Worm (Caenorhabditis elegans) whole organism, L4 larva: ENCODE results near the gene K08H2.7.

Source experiments
- D1046.2 ChIP-seq: fragments of 200-800 bp; sonication (Bioruptor generic); IDR thresholded peaks from 2 replicates; pipeline ENCODE4 v1.3.6; 2022; ENCODE audit warnings: missing genetic modification characterization, missing compliant biosample characterization
- F10B5.3 ChIP-seq: sonication (generic microtip); optimal IDR thresholded peaks from 2 replicates; lab custom pipeline; 2016; ENCODE audit warnings: mild to moderate bottlenecking, missing genetic modification characterization, missing compliant biosample characterization
- F37D6.2 ChIP-seq: sonication (generic microtip); optimal IDR thresholded peaks from 2 replicates; lab custom pipeline; 2016; ENCODE audit warnings: mild to moderate bottlenecking, missing genetic modification characterization, missing compliant biosample characterization
- F44E2.7 ChIP-seq: fragments of 200-800 bp; sonication (Bioruptor generic); IDR thresholded peaks from 2 replicates; pipeline ENCODE4 v2.1.2; 2022; ENCODE audit warnings: missing genetic modification characterization, missing compliant biosample characterization
- Y105C5A.15 ChIP-seq: fragments of 200-800 bp; sonication (Bioruptor generic); IDR thresholded peaks from 2 replicates; pipeline ENCODE4 v1.3.6; 2022; ENCODE audit warnings: missing genetic modification characterization, missing compliant biosample characterization
- ZK546.5 ChIP-seq, 2 experiments: sonication (generic microtip); optimal IDR thresholded peaks; 2 replicates each; lab custom pipeline; 2017; ENCODE audit warnings: missing biosample characterization in 2 of 2, missing genetic modification characterization in 2 of 2
- aha-1 ChIP-seq: fragments of 150-350 bp; peaks from one replicate; lab custom pipeline; 2014; ENCODE audit warnings: missing biosample characterization, missing genetic modification characterization
- attf-4 ChIP-seq: sonication (generic microtip); optimal IDR thresholded peaks from 3 replicates; lab custom pipeline; 2017; ENCODE audit warnings: missing biosample characterization, missing genetic modification characterization
- ceh-44 ChIP-seq: fragments of 200-800 bp; sonication (Bioruptor generic); IDR thresholded peaks from 2 replicates; pipeline ENCODE4 v1.3.6; 2022; ENCODE audit warnings: missing genetic modification reagents, missing genetic modification characterization, missing compliant biosample characterization
- ceh-82 ChIP-seq: sonication (generic microtip); optimal IDR thresholded peaks from 2 replicates; lab custom pipeline; 2017; ENCODE audit warnings: missing biosample characterization, missing genetic modification characterization
- ces-1 ChIP-seq: fragments of 150-350 bp; sonication (generic microtip); optimal IDR thresholded peaks from 4 replicates; lab custom pipeline; 2014; ENCODE audit warnings: missing biosample characterization, missing genetic modification reagents, missing genetic modification characterization
- ctbp-1 ChIP-seq: fragments of 200-800 bp; sonication (Bioruptor generic); IDR thresholded peaks from 2 replicates; pipeline ENCODE4 v1.3.6; 2022; ENCODE audit warnings: missing genetic modification reagents, missing genetic modification characterization, missing compliant biosample characterization
- daf-12 ChIP-seq: fragments of 150-350 bp; optimal IDR thresholded peaks from 2 replicates; lab custom pipeline; 2014; ENCODE audit warnings: missing biosample characterization, missing genetic modification reagents, missing genetic modification characterization
- daf-16 ChIP-seq, 3 experiments: sonication (generic microtip); optimal IDR thresholded peaks; 2 replicates each; lab custom pipeline; 2016 to 2017; ENCODE audit warnings: missing genetic modification characterization in 3 of 3, missing genetic modification reagents in 3 of 3, mild to moderate bottlenecking in 2 of 3, missing compliant biosample characterization in 2 of 3, missing biosample characterization in 1 of 3, moderate library complexity in 1 of 3
- daf-19 ChIP-seq: fragments of 200-800 bp; sonication (Bioruptor generic); conservative IDR thresholded peaks from 2 replicates; pipeline ENCODE4 v1.3.6; 2022; ENCODE audit warnings: missing genetic modification characterization, missing compliant biosample characterization
- daf-8 ChIP-seq: fragments of 200-800 bp; sonication (Bioruptor generic); IDR thresholded peaks from 2 replicates; pipeline ENCODE4 v1.3.6; 2022; ENCODE audit warnings: missing genetic modification characterization, missing compliant biosample characterization
- dpl-1 ChIP-seq: fragments of 150-350 bp; optimal IDR thresholded peaks from 2 replicates; lab custom pipeline; 2014; ENCODE audit warnings: missing biosample characterization, missing genetic modification reagents, missing genetic modification characterization
- dve-1 ChIP-seq: sonication (generic microtip); optimal IDR thresholded peaks from 2 replicates; lab custom pipeline; 2017; ENCODE audit warnings: antibody characterized with exemption, mild to moderate bottlenecking, missing genetic modification characterization, missing compliant biosample characterization; ENCODE audit not compliant: insufficient read depth
- egl-27 ChIP-seq: sonication (generic microtip); optimal IDR thresholded peaks from 3 replicates; lab custom pipeline; 2017; ENCODE audit warnings: missing biosample characterization, missing genetic modification reagents, missing genetic modification characterization
- egl-43 ChIP-seq: fragments of 200-800 bp; sonication (Bioruptor generic); IDR thresholded peaks from 2 replicates; pipeline ENCODE4 v1.3.6; 2022; ENCODE audit warnings: missing genetic modification reagents, missing genetic modification characterization, missing compliant biosample characterization
- fkh-10 ChIP-seq: fragments of 150-350 bp; optimal IDR thresholded peaks from 2 replicates; lab custom pipeline; 2014; ENCODE audit warnings: missing biosample characterization, missing genetic modification reagents, missing genetic modification characterization
- fos-1 ChIP-seq: fragments of 150-350 bp; optimal IDR thresholded peaks from 2 replicates; lab custom pipeline; 2014; ENCODE audit warnings: missing biosample characterization, missing genetic modification characterization
- gei-8 ChIP-seq: fragments of 200-800 bp; sonication (Bioruptor generic); optimal IDR thresholded peaks from 2 replicates; lab custom pipeline; 2018; ENCODE audit warnings: mild to moderate bottlenecking, missing genetic modification characterization, missing compliant biosample characterization
- jun-1 ChIP-seq: fragments of 150-350 bp; optimal IDR thresholded peaks from 2 replicates; lab custom pipeline; 2014; ENCODE audit warnings: missing biosample characterization, missing genetic modification reagents, missing genetic modification characterization
- lim-7 ChIP-seq: fragments of 200-800 bp; sonication (Bioruptor generic); IDR thresholded peaks from 2 replicates; pipeline ENCODE4 v1.3.6; 2022; ENCODE audit warnings: missing genetic modification characterization, missing compliant biosample characterization
- lin-13 ChIP-seq: fragments of 150-350 bp; optimal IDR thresholded peaks from 2 replicates; lab custom pipeline; 2014; ENCODE audit warnings: missing biosample characterization, missing genetic modification reagents, missing genetic modification characterization
- lin-15B ChIP-seq: fragments of 150-350 bp; sonication (generic microtip); optimal IDR thresholded peaks from 3 replicates; lab custom pipeline; 2014; ENCODE audit warnings: missing biosample characterization, missing genetic modification characterization
- lin-38 ChIP-seq: fragments of 200-800 bp; sonication (Bioruptor generic); IDR thresholded peaks from 2 replicates; pipeline ENCODE4 v1.3.6; 2022; ENCODE audit warnings: missing genetic modification reagents, missing genetic modification characterization, missing compliant biosample characterization
- mdt-29 ChIP-seq: fragments of 200-800 bp; sonication (Bioruptor generic); IDR thresholded peaks from 2 replicates; pipeline ENCODE4 v1.3.6; 2022; ENCODE audit warnings: missing genetic modification reagents, missing genetic modification characterization, missing compliant biosample characterization
- mxl-2 ChIP-seq: fragments of 200-800 bp; sonication (Bioruptor generic); conservative IDR thresholded peaks from 2 replicates; pipeline ENCODE4 v1.3.6; 2022; ENCODE audit warnings: missing genetic modification reagents, missing genetic modification characterization, missing compliant biosample characterization
- nhr-10 ChIP-seq: fragments of 150-350 bp; optimal IDR thresholded peaks from 2 replicates; lab custom pipeline; 2014; ENCODE audit warnings: missing biosample characterization, missing genetic modification characterization
- nhr-28 ChIP-seq: fragments of 150-350 bp; optimal IDR thresholded peaks from 2 replicates; lab custom pipeline; 2014; ENCODE audit warnings: missing biosample characterization, missing genetic modification characterization
- nhr-41 ChIP-seq: fragments of 200-800 bp; sonication (Bioruptor generic); IDR thresholded peaks from 2 replicates; pipeline ENCODE4 v1.3.6; 2022; ENCODE audit warnings: missing genetic modification reagents, missing genetic modification characterization, missing compliant biosample characterization
- nhr-76 ChIP-seq: fragments of 150-350 bp; optimal IDR thresholded peaks from 2 replicates; lab custom pipeline; 2014; ENCODE audit warnings: missing biosample characterization, missing genetic modification characterization
- pqm-1 ChIP-seq: sonication (generic microtip); optimal IDR thresholded peaks from 2 replicates; lab custom pipeline; 2017; ENCODE audit warnings: missing biosample characterization, missing genetic modification characterization
- rbr-2 ChIP-seq: sonication (generic microtip); optimal IDR thresholded peaks from 2 replicates; lab custom pipeline; 2016; ENCODE audit warnings: missing genotype, missing genetic modification characterization, missing compliant biosample characterization
- snpc-4 ChIP-seq: fragments of 150-350 bp; optimal IDR thresholded peaks from 2 replicates; lab custom pipeline; 2014; ENCODE audit warnings: missing biosample characterization, missing genetic modification characterization
- spr-3 ChIP-seq: fragments of 200-800 bp; sonication (Bioruptor generic); optimal IDR thresholded peaks from 2 replicates; lab custom pipeline; 2018; ENCODE audit warnings: mild to moderate bottlenecking, missing genetic modification characterization, missing compliant biosample characterization
- tag-97 ChIP-seq: fragments of 200-800 bp; sonication (Bioruptor generic); IDR thresholded peaks from 2 replicates; pipeline ENCODE4 v1.3.6; 2022; ENCODE audit warnings: missing genetic modification characterization, missing compliant biosample characterization
- unc-130 ChIP-seq: sonication (generic microtip); optimal IDR thresholded peaks from 2 replicates; lab custom pipeline; 2016; ENCODE audit warnings: missing genetic modification reagents, missing genetic modification characterization, missing compliant biosample characterization
- unc-62 ChIP-seq, 3 experiments: fragments of 150-350 bp in 1 of 3; sonication (generic microtip); optimal IDR thresholded peaks in 2 of 3; peaks in 1 of 3; 1 replicate in 1 of 3; 2 replicates in 2 of 3; lab custom pipeline; 2014 to 2017; ENCODE audit warnings: missing biosample characterization in 3 of 3, missing genetic modification characterization in 3 of 3, missing genetic modification reagents in 3 of 3, missing genotype in 1 of 3
- zfp-2 ChIP-seq: sonication (generic microtip); optimal IDR thresholded peaks from 2 replicates; lab custom pipeline; 2016; ENCODE audit warnings: mild to moderate bottlenecking, missing genetic modification characterization, missing compliant biosample characterization
- zip-11 ChIP-seq: fragments of 200-800 bp; sonication (Bioruptor generic); IDR thresholded peaks from 2 replicates; pipeline ENCODE4 v1.3.6; 2022; ENCODE audit warnings: missing genetic modification characterization, missing compliant biosample characterization
- ztf-7 ChIP-seq: fragments of 150-350 bp; optimal IDR thresholded peaks from 2 replicates; lab custom pipeline; 2014; ENCODE audit warnings: missing biosample characterization, missing genetic modification characterization

Gene K08H2.7

DNA sequence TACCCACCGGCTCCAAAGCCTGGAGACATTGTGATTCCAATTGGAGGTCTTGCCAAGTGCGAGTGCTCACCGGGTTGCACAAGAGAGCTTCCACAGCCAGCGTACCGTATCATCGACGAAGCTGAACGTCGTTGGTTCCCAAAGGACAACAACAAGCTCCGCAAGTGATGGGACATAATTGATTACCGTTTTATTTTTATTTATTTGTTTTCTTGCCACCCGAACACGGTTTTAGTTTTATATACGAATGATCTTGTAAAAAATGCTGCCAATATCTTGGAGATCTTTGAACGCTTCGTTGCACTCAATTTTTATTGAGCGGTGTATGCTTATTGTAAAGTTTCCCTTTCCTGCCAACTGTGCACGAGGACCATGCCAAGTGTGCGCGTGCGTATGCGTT, 10.0 kb downstream of the K08H2.7 start, which contains the start of gene K08H2.4:
Gene K08H2.4, plus strand, starts transcription at position 301 of the 400 bp plus-strand sequence.
- TF ChIP-seq spr-3 (GFP tag; lab: Kevin White, UChicago) (no peak), D1046.2 (GFP tag; lab: Robert Waterston, UW) (no peak), nhr-41 (GFP tag; lab: Robert Waterston, UW) (no peak), mdt-29 (GFP tag; lab: Robert Waterston, UW) (no peak), F44E2.7 (GFP tag; lab: Robert Waterston, UW) (no peak), unc-62 (GFP tag; optimal IDR thresholded peaks at IDR 0.05 in 1 of 2; lab: Kevin White, UChicago) (no peak), unc-62 (tag; optimal IDR thresholded peaks at IDR 0.05; lab: Kevin White, UChicago) (no peak), daf-12 (tag; lab: Kevin White, UChicago) (no peak), dve-1 (no peak), Y105C5A.15 (GFP tag; lab: Robert Waterston, UW) (no peak), jun-1 (tag; lab: Kevin White, UChicago) (no peak), tag-97 (GFP tag; lab: Robert Waterston, UW) (no peak)

- TF ChIP-seq ztf-7 (tag; lab: Kevin White, UChicago) (no peak), pqm-1 (tag; lab: Kevin White, UChicago) (no peak), daf-19 (GFP tag; lab: Robert Waterston, UW) (no peak), lim-7 (GFP tag; lab: Robert Waterston, UW) (no peak), ctbp-1 (GFP tag; lab: Robert Waterston, UW) (no peak), Y105C5A.15 (GFP tag; lab: Robert Waterston, UW) (no peak), egl-27 (tag; lab: Kevin White, UChicago) (no peak), zfp-2 (tag; lab: Kevin White, UChicago) (no peak), F10B5.3 (tag; lab: Kevin White, UChicago) (no peak), F37D6.2 (tag; lab: Kevin White, UChicago) (no peak), ZK546.5 (tag; optimal IDR thresholded peaks at IDR 0.05; lab: Kevin White, UChicago) (no peak), nhr-28 (no peak), daf-8 (GFP tag; lab: Robert Waterston, UW) (no peak), fkh-10 (GFP tag; lab: Kevin White, UChicago) (no peak), nhr-10 (tag; lab: Kevin White, UChicago) (no peak), zip-11 (GFP tag; lab: Robert Waterston, UW) (no peak), daf-16 (GFP tag; optimal IDR thresholded peaks at IDR 0.05; lab: Kevin White, UChicago) (no peak), daf-16 (tag; optimal IDR thresholded peaks at IDR 0.05; lab: Kevin White, UChicago) (no peak), dpl-1 (no peak), lin-15B (no peak)
Observed at ce11 chrX:13237102-13237501, 11.1 kb downstream of the K08H2.7 start, which contains the start of gene K08H2.3. TSS of gene K08H2.3 (plus strand) at chrX:13237402.

ce11 chrX:13234879-13235278, 13.4 kb downstream of the K08H2.7 start, which contains the start of gene K08H2.2:
TSS of gene K08H2.2 (minus strand) at chrX:13234979.
- no peak for TF ChIP-seq lin-13 (GFP tag; lab: Kevin White, UChicago)
- no peak for TF ChIP-seq ces-1 (GFP tag; lab: Kevin White, UChicago)
- TF ChIP-seq aha-1: peak; percentile 1

ce11 chrX:13232259-13232658, 16.0 kb downstream of the K08H2.7 start, which contains the start of gene bgnt-1.5:
TSS of gene bgnt-1.5 (minus strand) at chrX:13232359.
- TF ChIP-seq attf-4 (no peak), aha-1 (peak; percentile 45)

- TF ChIP-seq gei-8: no peak
- TF ChIP-seq unc-130 (GFP tag; lab: Kevin White, UChicago): no peak
- no peak for TF ChIP-seq D1046.2 (GFP tag; lab: Robert Waterston, UW)
- TF ChIP-seq ceh-44 (GFP tag; lab: Robert Waterston, UW): no peak
- no peak for TF ChIP-seq lin-38 (GFP tag; lab: Robert Waterston, UW)
- TF ChIP-seq egl-43 (GFP tag; lab: Robert Waterston, UW): no peak
- TF ChIP-seq snpc-4 (tag; lab: Kevin White, UChicago): no peak
- TF ChIP-seq ZK546.5 (tag; optimal IDR thresholded peaks at IDR 0.05; lab: Kevin White, UChicago): no peak
- TF ChIP-seq nhr-10 (tag; lab: Kevin White, UChicago): no peak
- TF ChIP-seq rbr-2 (tag; lab: Kevin White, UChicago): no peak
- TF ChIP-seq mxl-2 (GFP tag; lab: Robert Waterston, UW): no peak
- TF ChIP-seq fos-1 (tag; lab: Kevin White, UChicago): no peak
- no peak for TF ChIP-seq ceh-82
- no peak for TF ChIP-seq egl-27 (tag; lab: Kevin White, UChicago)
- no peak for TF ChIP-seq nhr-76 (tag; lab: Kevin White, UChicago)
Observed at ce11 chrX:13227778-13228177, 20.5 kb downstream of the K08H2.7 start.
